Fruit fly (Drosophila melanogaster) whole organism, embryonic: Measurements from ENCODE around the gene CG1246.

Experiments
- Aef1 ChIP-seq: fragments of 200-800 bp; sonication (Bioruptor generic); IDR thresholded peaks from 3 replicates; pipeline ENCODE4 v1.3.6; 2022; ENCODE audit warnings: missing biosample characterization, missing genetic modification characterization
- CG10431 ChIP-seq: fragments of 200-800 bp; sonication (Bioruptor generic); optimal IDR thresholded peaks from 3 replicates; lab custom pipeline; 2018; ENCODE audit warnings: missing biosample characterization, mild to moderate bottlenecking, missing genetic modification characterization
- CG11456 ChIP-seq: fragments of 200-800 bp; sonication (Bioruptor generic); IDR thresholded peaks from 3 replicates; pipeline ENCODE4 v1.3.6; 2022; ENCODE audit warnings: missing biosample characterization, missing genetic modification characterization
- CG11560 ChIP-seq: fragments of 200-800 bp; sonication (Bioruptor generic); IDR thresholded peaks from 3 replicates; pipeline ENCODE4 v1.3.6; 2022; ENCODE audit warnings: missing biosample characterization, missing genetic modification characterization
- CG12219 ChIP-seq: fragments of 200-800 bp; sonication (Bioruptor generic); optimal IDR thresholded peaks from 3 replicates; lab custom pipeline; 2018; ENCODE audit warnings: missing biosample characterization, mild to moderate bottlenecking, missing genetic modification characterization
- CG13287 ChIP-seq: fragments of 200-800 bp; sonication (Bioruptor generic); IDR thresholded peaks from 2 replicates; pipeline ENCODE4 v1.3.6; 2022; ENCODE audit warnings: missing biosample characterization, missing genetic modification characterization; ENCODE audit not compliant: partially characterized antibody
- CG13296 ChIP-seq: fragments of 200-800 bp; sonication (Bioruptor generic); optimal IDR thresholded peaks from 3 replicates; lab custom pipeline; 2018; ENCODE audit warnings: missing biosample characterization, mild to moderate bottlenecking, missing genetic modification characterization
- CG14965 ChIP-seq: fragments of 200-800 bp; sonication (Bioruptor generic); optimal IDR thresholded peaks from 2 replicates; lab custom pipeline; 2016; ENCODE audit warnings: missing biosample characterization, missing genetic modification characterization, borderline replicate concordance
- CG1603 ChIP-seq: fragments of 200-800 bp; sonication (Bioruptor generic); optimal IDR thresholded peaks from 2 replicates; lab custom pipeline; 2019; ENCODE audit warnings: missing biosample characterization, mild to moderate bottlenecking, missing genetic modification characterization, moderate library complexity
- CG18599 ChIP-seq: fragments of 200-800 bp; sonication (Bioruptor generic); optimal IDR thresholded peaks from 3 replicates; lab custom pipeline; 2017; ENCODE audit warnings: missing biosample characterization, missing genetic modification characterization, mild to moderate bottlenecking, moderate library complexity, missing genetic modification reagents
- CG2120 ChIP-seq: fragments of 200-800 bp; sonication (Bioruptor generic); optimal IDR thresholded peaks from 3 replicates; lab custom pipeline; 2016; ENCODE audit warnings: missing biosample characterization, missing genetic modification characterization
- CG30020 ChIP-seq: fragments of 200-800 bp; optimal IDR thresholded peaks from 2 replicates; lab custom pipeline; 2019; ENCODE audit warnings: missing biosample characterization, mild to moderate bottlenecking, missing genetic modification characterization, moderate library complexity
- CG3065 ChIP-seq: fragments of 200-800 bp; sonication (Bioruptor generic); optimal IDR thresholded peaks from 2 replicates; lab custom pipeline; 2016; ENCODE audit warnings: missing biosample characterization, missing genetic modification characterization
- CG4424 ChIP-seq: fragments of 200-800 bp; sonication (Bioruptor generic); optimal IDR thresholded peaks from 3 replicates; lab custom pipeline; 2016; ENCODE audit warnings: missing biosample characterization, missing genetic modification characterization
- CG5953 ChIP-seq: fragments of 200-800 bp; sonication (Bioruptor generic); IDR thresholded peaks from 2 replicates; pipeline ENCODE4 v1.3.6; 2022; ENCODE audit warnings: missing biosample characterization, missing genetic modification characterization
- CG6254 ChIP-seq: fragments of 200-800 bp; sonication (Bioruptor generic); optimal IDR thresholded peaks from 3 replicates; lab custom pipeline; 2017; ENCODE audit warnings: mild to moderate bottlenecking, missing biosample characterization, missing genetic modification reagents, missing genetic modification characterization
- D19A ChIP-seq: fragments of 200-800 bp; optimal IDR thresholded peaks from 3 replicates; lab custom pipeline; 2019; ENCODE audit warnings: missing biosample characterization, mild to moderate bottlenecking, missing genetic modification characterization, moderate library complexity
- Deaf1 ChIP-seq: fragments of 200-800 bp; optimal IDR thresholded peaks from 3 replicates; lab custom pipeline; 2019; ENCODE audit warnings: missing biosample characterization, mild to moderate bottlenecking, missing genetic modification characterization, moderate library complexity
- Dp ChIP-seq: fragments of 200-800 bp; sonication (Bioruptor generic); optimal IDR thresholded peaks from 2 replicates; lab custom pipeline; 2018; ENCODE audit warnings: missing biosample characterization, mild to moderate bottlenecking, missing genetic modification characterization, moderate library complexity
- H15 ChIP-seq: fragments of 200-800 bp; sonication (Bioruptor generic); IDR thresholded peaks from 3 replicates; pipeline ENCODE4 v1.3.6; 2022; ENCODE audit warnings: missing biosample characterization, missing genetic modification characterization
- HLH3B ChIP-seq: fragments of 200-800 bp; sonication (Bioruptor generic); IDR thresholded peaks from 2 replicates; pipeline ENCODE4 v1.3.6; 2022; ENCODE audit warnings: missing biosample characterization, missing genetic modification characterization
- Hr3 ChIP-seq: fragments of 200-800 bp; sonication (Bioruptor generic); optimal IDR thresholded peaks from 3 replicates; lab custom pipeline; 2016; ENCODE audit warnings: missing biosample characterization, missing genetic modification characterization
- Lim3 ChIP-seq: fragments of 200-800 bp; sonication (Bioruptor generic); IDR thresholded peaks from 2 replicates; pipeline ENCODE4 v1.3.6; 2022; ENCODE audit warnings: missing biosample characterization, missing genetic modification characterization
- MBD-R2 ChIP-seq: fragments of 200-800 bp; sonication (Bioruptor generic); IDR thresholded peaks from 2 replicates; pipeline ENCODE4 v1.3.6; 2022; ENCODE audit warnings: missing biosample characterization, missing genetic modification characterization
- Side ChIP-seq: fragments of 200-800 bp; sonication (Bioruptor generic); optimal IDR thresholded peaks from 2 replicates; lab custom pipeline; 2016; ENCODE audit warnings: missing biosample characterization, missing genetic modification characterization
- Stat92E ChIP-seq, 3 experiments: fragments of >200 bp in 2 of 3; fragments of 200-800 bp in 1 of 3; sonication (Bioruptor generic) in 1 of 3; optimal IDR thresholded peaks; 2 replicates each; lab custom pipeline; 2017 to 2019; ENCODE audit warnings: missing biosample characterization in 3 of 3, missing genetic modification characterization in 3 of 3, mild to moderate bottlenecking in 1 of 3, moderate library complexity in 1 of 3
- TFAM ChIP-seq: fragments of 200-800 bp; sonication (Bioruptor generic); optimal IDR thresholded peaks from 2 replicates; lab custom pipeline; 2017; ENCODE audit warnings: missing biosample characterization, missing genetic modification characterization, inconsistent platforms
- Usf ChIP-seq: fragments of 200-800 bp; sonication (Bioruptor generic); optimal IDR thresholded peaks from 2 replicates; lab custom pipeline; 2017; ENCODE audit warnings: missing genotype, missing biosample characterization, missing genetic modification characterization
- bowl ChIP-seq: fragments of 200-800 bp; sonication (Bioruptor generic); IDR thresholded peaks from 2 replicates; pipeline ENCODE4 v1.3.6; 2022; ENCODE audit warnings: missing biosample characterization, missing genetic modification characterization
- btn ChIP-seq: fragments of 200-800 bp; sonication (Bioruptor generic); optimal IDR thresholded peaks from 2 replicates; lab custom pipeline; 2016; ENCODE audit warnings: missing biosample characterization, missing genetic modification characterization
- cad ChIP-seq: fragments of >200 bp; optimal IDR thresholded peaks from 2 replicates; lab custom pipeline; 2017; ENCODE audit warnings: missing biosample characterization, missing genetic modification characterization
- chn ChIP-seq: fragments of 200-800 bp; sonication (Bioruptor generic); optimal IDR thresholded peaks from 2 replicates; lab custom pipeline; 2016; ENCODE audit warnings: missing biosample characterization, missing genetic modification characterization
- da ChIP-seq: fragments of 200-800 bp; sonication (Bioruptor generic); optimal IDR thresholded peaks from 2 replicates; lab custom pipeline; 2016; ENCODE audit warnings: missing biosample characterization, missing genetic modification characterization
- dm ChIP-seq: fragments of 200-800 bp; sonication (Bioruptor generic); optimal IDR thresholded peaks from 3 replicates; lab custom pipeline; 2016; ENCODE audit warnings: missing biosample characterization, missing genetic modification characterization
- emc ChIP-seq: fragments of 200-800 bp; sonication (Bioruptor generic); optimal IDR thresholded peaks from 2 replicates; lab custom pipeline; 2016; ENCODE audit warnings: missing biosample characterization, missing genetic modification characterization
- ems ChIP-seq: fragments of 200-800 bp; sonication (Bioruptor generic); optimal IDR thresholded peaks from 3 replicates; lab custom pipeline; 2016; ENCODE audit warnings: missing biosample characterization, missing genetic modification characterization
- gro ChIP-seq: fragments of 200-800 bp; sonication (Bioruptor generic); optimal IDR thresholded peaks from 2 replicates; lab custom pipeline; 2016; ENCODE audit warnings: missing biosample characterization, missing genetic modification characterization
- gsb ChIP-seq: fragments of 200-800 bp; sonication (Bioruptor generic); IDR thresholded peaks from 2 replicates; pipeline ENCODE4 v1.3.6; 2022; ENCODE audit warnings: missing biosample characterization, missing genetic modification characterization
- her ChIP-seq: fragments of 200-800 bp; sonication (Bioruptor generic); optimal IDR thresholded peaks from 2 replicates; lab custom pipeline; 2016; ENCODE audit warnings: missing biosample characterization, missing genetic modification characterization
- inv ChIP-seq: fragments of 200-800 bp; sonication (Bioruptor generic); IDR thresholded peaks from 2 replicates; pipeline ENCODE4 v1.3.6; 2022; ENCODE audit warnings: missing biosample characterization, missing genetic modification characterization; ENCODE audit not compliant: partially characterized antibody
- jigr1 ChIP-seq: fragments of 200-800 bp; sonication (Bioruptor generic); IDR thresholded peaks from 3 replicates; pipeline ENCODE4 v1.3.6; 2022; ENCODE audit warnings: missing biosample characterization, missing genetic modification characterization
- lilli ChIP-seq: fragments of 200-800 bp; sonication (Bioruptor generic); optimal IDR thresholded peaks from 3 replicates; lab custom pipeline; 2016; ENCODE audit warnings: missing biosample characterization, missing genetic modification characterization
- nerfin-1 ChIP-seq: fragments of 200-800 bp; sonication (Bioruptor generic); optimal IDR thresholded peaks from 3 replicates; lab custom pipeline; 2019; ENCODE audit warnings: missing biosample characterization, mild to moderate bottlenecking, missing genetic modification characterization, moderate library complexity
- psq ChIP-seq: fragments of 200-800 bp; sonication (Bioruptor generic); optimal IDR thresholded peaks from 2 replicates; lab custom pipeline; 2017; ENCODE audit warnings: missing biosample characterization, missing genetic modification characterization
- sc ChIP-seq, 3 experiments: fragments of >200 bp in 2 of 3; fragments of 200-800 bp in 1 of 3; sonication (Bioruptor generic) in 1 of 3; optimal IDR thresholded peaks; 2 replicates in 2 of 3; 3 replicates in 1 of 3; lab custom pipeline; 2017; ENCODE audit warnings: mild to moderate bottlenecking in 1 of 3, missing biosample characterization in 1 of 3, missing genetic modification characterization in 1 of 3, missing genetic modification reagents in 1 of 3
- slou ChIP-seq: fragments of 200-800 bp; sonication (Bioruptor generic); optimal IDR thresholded peaks from 3 replicates; lab custom pipeline; 2016; ENCODE audit warnings: missing biosample characterization, missing genetic modification characterization
- sna ChIP-seq: fragments of 200-800 bp; sonication (Bioruptor generic); IDR thresholded peaks from 2 replicates; pipeline ENCODE4 v1.3.6; 2022; ENCODE audit warnings: missing biosample characterization, missing genetic modification characterization; ENCODE audit not compliant: partially characterized antibody
- ssp ChIP-seq: fragments of 200-800 bp; sonication (Bioruptor generic); IDR thresholded peaks from 2 replicates; pipeline ENCODE4 v1.3.6; 2022; ENCODE audit warnings: missing biosample characterization, missing genetic modification characterization

The CG1246 gene

dm6 chr3L:2634929-2635799 is 12.7 kb upstream of the CG1246 start (continued):
- peak; percentile 73 for TF ChIP-seq gro
- TF ChIP-seq bowl, result no peak; the same call in 1 of the 2 replicates
- peak; percentile 93 for TF ChIP-seq CG13296 (GFP tag; lab: Kevin White, UChicago)
- TF ChIP-seq da, result peak; percentile 82
- TF ChIP-seq her (GFP tag; lab: Kevin White, UChicago), result peak; percentile 78
- peak; percentile 69 for TF ChIP-seq CG6254 (GFP tag; lab: Kevin White, UChicago)
- TF ChIP-seq CG1603, result peak; percentile 88
- TF ChIP-seq Side (GFP tag; lab: Kevin White, UChicago), result peak; percentile 83
- peak; percentile 93 for TF ChIP-seq dm (GFP tag; lab: Kevin White, UChicago)
- TF ChIP-seq jigr1 (GFP tag; lab: Robert Waterston, UW), result no peak
- peak; percentile 81 for TF ChIP-seq CG13287 (GFP tag; lab: Robert Waterston, UW)
- TF ChIP-seq CG12219 (GFP tag; lab: Kevin White, UChicago), result peak; percentile 84
- TF ChIP-seq H15 (GFP tag; lab: Robert Waterston, UW), result peak; percentile 66; the same call in 2 of the 3 replicates
- peak; percentile 63; the same call in 1 of the 2 replicates for TF ChIP-seq CG5953 (GFP tag; lab: Robert Waterston, UW)
- peak; percentile 22 for TF ChIP-seq CG14965 (GFP tag; lab: Kevin White, UChicago)
- TF ChIP-seq D19A (tag; lab: Kevin White, UChicago), result peak; percentile 6
- TF ChIP-seq CG18599 (GFP tag; lab: Kevin White, UChicago), result peak; percentile 89
- no peak for TF ChIP-seq cad
- peak; percentile 78 for TF ChIP-seq CG4424 (GFP tag; lab: Kevin White, UChicago)
- TF ChIP-seq lilli (GFP tag; lab: Kevin White, UChicago), result peak; percentile 80
- no peak for TF ChIP-seq sc (optimal IDR thresholded peaks at IDR 0.05; lab: Kevin White, UChicago)
- TF ChIP-seq sc (GFP tag; optimal IDR thresholded peaks at IDR 0.05; lab: Kevin White, UChicago), result peak; percentile 76
- TF ChIP-seq psq (GFP tag; lab: Kevin White, UChicago), result peak; percentile 99
- TF ChIP-seq HLH3B (GFP tag; lab: Robert Waterston, UW), result peak; percentile 56; the same call in 1 of the 2 replicates
- peak; percentile 47 for TF ChIP-seq TFAM
- peak; percentile 52 for TF ChIP-seq ssp
- peak; percentile 41; the same call in 1 of the 2 replicates for TF ChIP-seq sna (GFP tag; lab: Robert Waterston, UW)
- peak; percentile 74 for TF ChIP-seq gsb (GFP tag; lab: Robert Waterston, UW)
- TF ChIP-seq Hr3, result peak; percentile 44
- TF ChIP-seq Usf (GFP tag; lab: Kevin White, UChicago), result peak; percentile 34
- peak; percentile 68 for TF ChIP-seq Dp (GFP tag; lab: Kevin White, UChicago)
- TF ChIP-seq btn (GFP tag; lab: Kevin White, UChicago), result peak; percentile 71
- peak; percentile 67 for TF ChIP-seq MBD-R2
- no peak for TF ChIP-seq Lim3 (GFP tag; lab: Robert Waterston, UW)
- TF ChIP-seq CG11560, result 0 out of 3 replicates have a peak, but pooled peaks have one; percentile 42
- peak; percentile 86 for TF ChIP-seq chn
- TF ChIP-seq CG3065 (GFP tag; lab: Kevin White, UChicago), result peak; percentile 58
- TF ChIP-seq emc (GFP tag; lab: Kevin White, UChicago), result peak; percentile 83
- peak; percentile 27 for TF ChIP-seq Deaf1 (tag; lab: Kevin White, UChicago)
- peak; percentile 61 for TF ChIP-seq CG30020 (tag; lab: Kevin White, UChicago)
- TF ChIP-seq CG2120 (GFP tag; lab: Kevin White, UChicago), result peak; percentile 71
- TF ChIP-seq CG10431 (GFP tag; lab: Kevin White, UChicago), result peak; percentile 93
- TF ChIP-seq CG11456 (GFP tag; lab: Robert Waterston, UW), result peak; percentile 89
- no peak for TF ChIP-seq Stat92E (GFP tag; optimal IDR thresholded peaks at IDR 0.05; lab: Kevin White, UChicago)
- TF ChIP-seq ems (GFP tag; lab: Kevin White, UChicago), result peak; percentile 74
- TF ChIP-seq inv (GFP tag; lab: Robert Waterston, UW), result peak; percentile 71
- peak; percentile 71 for TF ChIP-seq nerfin-1 (tag; lab: Kevin White, UChicago)
- TF ChIP-seq slou, result peak; percentile 69
- 0 out of 3 replicates have a peak, but pooled peaks have one; percentile 9 for TF ChIP-seq Aef1 (GFP tag; lab: Robert Waterston, UW)
